Worm (Caenorhabditis elegans): ENCODE measurements around the gene pdf-1.

pdf-1 gene

DNA sequence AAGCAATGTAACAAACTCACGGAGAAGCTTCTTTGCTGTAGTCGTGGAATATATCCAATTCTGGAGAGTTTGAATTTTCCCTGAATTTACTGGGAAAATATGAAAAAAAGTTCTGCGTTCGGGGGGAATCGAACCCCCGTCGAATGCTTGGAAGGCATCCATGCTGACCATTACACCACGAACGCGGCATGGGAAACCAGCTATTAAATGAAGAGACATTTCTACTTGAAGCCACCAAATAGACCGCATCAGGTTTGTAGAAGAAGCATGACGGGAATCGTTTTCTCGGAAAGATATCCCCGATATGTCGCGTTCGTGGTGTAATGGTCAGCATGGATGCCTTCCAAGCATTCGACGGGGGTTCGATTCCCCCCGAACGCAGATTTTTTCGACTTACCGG is 23.8 kb downstream of the pdf-1 start (continued):
- TF ChIP-seq dmd-9 (GFP tag; IDR thresholded peaks at IDR 0.05), result 0 out of 2 replicates have a peak, but pooled peaks have one; percentile 17
- peak; percentile 13 for TF ChIP-seq nhr-6 (tag; optimal IDR thresholded peaks at IDR 0.05)
- peak; percentile 39 for TF ChIP-seq rbr-2 (tag; optimal IDR thresholded peaks at IDR 0.05)
- TF ChIP-seq Y75B8A.6 (GFP tag; IDR thresholded peaks at IDR 0.05), result peak; percentile 74; the same call in 1 of the 2 replicates
- TF ChIP-seq daf-19 (GFP tag; conservative IDR thresholded peaks at IDR 0.05), result peak; percentile 76; the same call in 1 of the 2 replicates
- TF ChIP-seq saeg-2 (GFP tag; IDR thresholded peaks at IDR 0.05), result 0 out of 2 replicates have a peak, but pooled peaks have one; percentile 36
- no peak for TF ChIP-seq ztf-7 (tag; optimal IDR thresholded peaks at IDR 0.05)
- no peak for TF ChIP-seq snpc-4 (tag; optimal IDR thresholded peaks at IDR 0.05)
- no peak for TF ChIP-seq skn-1 (tag; optimal IDR thresholded peaks at IDR 0.05)
- TF ChIP-seq daf-16 (GFP tag; optimal IDR thresholded peaks at IDR 0.05), result peak; percentile 23 to 36
- TF ChIP-seq daf-16 (tag; optimal IDR thresholded peaks at IDR 0.05), result peak; percentile 32
- TF ChIP-seq lin-1 (GFP tag; IDR thresholded peaks at IDR 0.05), result peak; percentile 47
- TF ChIP-seq dmd-6 (GFP tag; IDR thresholded peaks at IDR 0.05), result 0 out of 2 replicates have a peak, but pooled peaks have one; percentile 43
- no peak for TF ChIP-seq daf-8 (GFP tag; IDR thresholded peaks at IDR 0.05)
- TF ChIP-seq F49E8.2 (tag; optimal IDR thresholded peaks at IDR 0.05; ENCODE audit: borderline replicate concordance), result peak; percentile 33
- TF ChIP-seq lir-3 (tag; optimal IDR thresholded peaks at IDR 0.05), result peak; percentile 10
- TF ChIP-seq ceh-20 (GFP tag; IDR thresholded peaks at IDR 0.05), result peak; percentile 33; the same call in 1 of the 2 replicates
- TF ChIP-seq dve-1 (tag; optimal IDR thresholded peaks at IDR 0.05; ENCODE audit: insufficient read depth), result peak; percentile 43
- peak; percentile 18 for TF ChIP-seq F37D6.2 (tag; optimal IDR thresholded peaks at IDR 0.05)
- TF ChIP-seq mxl-2 (GFP tag; conservative IDR thresholded peaks at IDR 0.05), result 0 out of 2 replicates have a peak, but pooled peaks have one; percentile 55
- TF ChIP-seq nhr-77 (tag; optimal IDR thresholded peaks at IDR 0.05), result no peak
- peak in 1 of 2 experiments; percentile 7 for TF ChIP-seq unc-62 (GFP tag; optimal IDR thresholded peaks at IDR 0.05 in 1 of 2)
- TF ChIP-seq unc-62 (tag; optimal IDR thresholded peaks at IDR 0.05), result no peak
- TF ChIP-seq nhr-237 (tag; optimal IDR thresholded peaks at IDR 0.05), result no peak
- TF ChIP-seq lsy-2 (tag; optimal IDR thresholded peaks at IDR 0.05), result peak in 1 of 2 experiments; percentile 48
- TF ChIP-seq mxl-3 (GFP tag; optimal IDR thresholded peaks at IDR 0.05), result peak; percentile 63
- no peak for TF ChIP-seq fos-1 (tag; optimal IDR thresholded peaks at IDR 0.05)

ce11 chrIII:6887574-6887973 is 24.7 kb downstream of the pdf-1 start:
- TF ChIP-seq nhr-28 (tag; optimal IDR thresholded peaks at IDR 0.05), result peak; percentile 16
- TF ChIP-seq nhr-237 (tag; optimal IDR thresholded peaks at IDR 0.05), result no peak
- peak; percentile 52 for TF ChIP-seq nhr-42 (GFP tag; IDR thresholded peaks at IDR 0.05)
- peak; percentile 75; the same call in 1 of the 2 replicates for TF ChIP-seq mxl-2 (GFP tag; conservative IDR thresholded peaks at IDR 0.05)
- TF ChIP-seq daf-19 (GFP tag; conservative IDR thresholded peaks at IDR 0.05), result peak; percentile 80
- TF ChIP-seq nhr-6 (tag; optimal IDR thresholded peaks at IDR 0.05), result peak; percentile 49
- peak; percentile 94 for TF ChIP-seq vab-7 (GFP tag; IDR thresholded peaks at IDR 0.05)
- TF ChIP-seq egl-43 (GFP tag; IDR thresholded peaks at IDR 0.05), result no peak; the same call in 1 of the 2 replicates
- 0 out of 2 replicates have a peak, but pooled peaks have one; percentile 22 for TF ChIP-seq saeg-2 (GFP tag; IDR thresholded peaks at IDR 0.05)
- TF ChIP-seq zag-1 (tag; optimal IDR thresholded peaks at IDR 0.05), result no peak
- peak; percentile 1 for TF ChIP-seq zfp-2 (tag; optimal IDR thresholded peaks at IDR 0.05)
- no peak for TF ChIP-seq nhr-77 (tag; optimal IDR thresholded peaks at IDR 0.05)
- no peak for TF ChIP-seq zip-2 (tag; optimal IDR thresholded peaks at IDR 0.05)
- no peak for TF ChIP-seq Y75B8A.6 (GFP tag; IDR thresholded peaks at IDR 0.05)
- TF ChIP-seq gei-8 (GFP tag; optimal IDR thresholded peaks at IDR 0.05), result peak; percentile 38
- no peak for TF ChIP-seq aly-2 (tag; optimal IDR thresholded peaks at IDR 0.05)
- TF ChIP-seq T20F7.1 (GFP tag; optimal IDR thresholded peaks at IDR 0.05), result peak; percentile 51
- TF ChIP-seq lin-39 (tag; optimal IDR thresholded peaks at IDR 0.05), result no peak
- TF ChIP-seq F44E2.7 (GFP tag; IDR thresholded peaks at IDR 0.05), result peak; percentile 75; the same call in 1 of the 2 replicates
- peak; percentile 79 for TF ChIP-seq snpc-1.2 (GFP tag; IDR thresholded peaks at IDR 0.05)
- 0 out of 4 replicates have a peak, but pooled peaks have one; percentile 43 to 69 for TF ChIP-seq madf-5 (GFP tag; IDR thresholded peaks at IDR 0.05)
- peak; percentile 82 for TF ChIP-seq T26A8.4 (GFP tag; IDR thresholded peaks at IDR 0.05)
- TF ChIP-seq madf-9 (GFP tag; conservative IDR thresholded peaks at IDR 0.05), result peak; percentile 87
- peak; percentile 85 for TF ChIP-seq ctbp-1 (GFP tag; IDR thresholded peaks at IDR 0.05)
- peak; percentile 51; the same call in 1 of the 2 replicates for TF ChIP-seq zfp-3 (GFP tag; conservative IDR thresholded peaks at IDR 0.05)
- TF ChIP-seq dmd-6 (GFP tag; IDR thresholded peaks at IDR 0.05), result peak; percentile 65
- TF ChIP-seq nhr-11 (tag; optimal IDR thresholded peaks at IDR 0.05), result peak; percentile 1
- TF ChIP-seq dpl-1 (GFP tag; optimal IDR thresholded peaks at IDR 0.05), result peak; percentile 50
- TF ChIP-seq lin-1 (GFP tag; IDR thresholded peaks at IDR 0.05), result peak; percentile 62
- peak; percentile 80 for TF ChIP-seq Y48G9A.11 (GFP tag; IDR thresholded peaks at IDR 0.05)
- TF ChIP-seq tra-1 (GFP tag; IDR thresholded peaks at IDR 0.05), result peak; percentile 92
- peak; percentile 5 for TF ChIP-seq nhr-48 (tag; optimal IDR thresholded peaks at IDR 0.05)

Measured in whole organism, L4 larva.